Worm (Caenorhabditis elegans) whole organism, L4 larva: ENCODE results near the gene D1054.1.

Experiments used
- daf-16 ChIP-seq, 3 experiments: sonication (generic microtip); optimal IDR thresholded peaks; 2 replicates each; lab custom pipeline; 2016 to 2017; ENCODE audit warnings: missing genetic modification characterization in 3 of 3, missing genetic modification reagents in 3 of 3, mild to moderate bottlenecking in 2 of 3, missing compliant biosample characterization in 2 of 3, missing biosample characterization in 1 of 3, moderate library complexity in 1 of 3
- fkh-10 ChIP-seq: fragments of 150-350 bp; optimal IDR thresholded peaks from 2 replicates; lab custom pipeline; 2014; ENCODE audit warnings: missing biosample characterization, missing genetic modification reagents, missing genetic modification characterization
- nhr-11 ChIP-seq: fragments of 150-350 bp; optimal IDR thresholded peaks from 2 replicates; lab custom pipeline; 2014; ENCODE audit warnings: missing biosample characterization, missing genetic modification characterization
- nhr-48 ChIP-seq: sonication (generic microtip); optimal IDR thresholded peaks from 2 replicates; lab custom pipeline; 2016; ENCODE audit warnings: mild to moderate bottlenecking, missing genetic modification characterization, missing compliant biosample characterization
- unc-62 ChIP-seq, 3 experiments: fragments of 150-350 bp in 1 of 3; sonication (generic microtip); optimal IDR thresholded peaks in 2 of 3; peaks in 1 of 3; 1 replicate in 1 of 3; 2 replicates in 2 of 3; lab custom pipeline; 2014 to 2017; ENCODE audit warnings: missing biosample characterization in 3 of 3, missing genetic modification characterization in 3 of 3, missing genetic modification reagents in 3 of 3, missing genotype in 1 of 3

DNA sequence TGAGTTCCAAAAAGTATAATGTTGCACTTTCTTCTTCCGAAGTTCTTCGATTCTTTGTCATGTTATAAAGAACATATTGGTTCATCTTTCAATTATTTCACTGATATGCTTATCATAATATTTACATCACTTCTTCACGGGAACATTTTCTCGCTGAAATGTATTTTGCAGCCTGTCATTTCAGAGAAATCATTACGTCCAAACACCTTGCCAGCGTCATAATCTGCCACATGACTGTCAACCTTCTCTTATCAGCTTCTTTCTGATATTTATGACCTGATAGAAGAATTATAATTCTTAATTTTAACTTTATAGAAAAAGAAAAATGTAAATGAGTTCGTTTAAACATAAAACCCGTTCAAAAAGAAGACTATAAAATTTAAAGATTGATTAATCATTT lies 32.0 kb upstream of the D1054.1 start:
- TF ChIP-seq daf-16 (GFP tag; optimal IDR thresholded peaks at IDR 0.05; lab: Kevin White, UChicago) (peak in 1 of 2 experiments; percentile 77), daf-16 (tag; optimal IDR thresholded peaks at IDR 0.05; lab: Kevin White, UChicago) (peak; percentile 93), nhr-11 (tag; lab: Kevin White, UChicago) (no peak), fkh-10 (GFP tag; lab: Kevin White, UChicago) (no peak), nhr-48 (tag; lab: Kevin White, UChicago) (peak; percentile 83), unc-62 (GFP tag; optimal IDR thresholded peaks at IDR 0.05 in 1 of 2; lab: Kevin White, UChicago) (no peak), unc-62 (tag; optimal IDR thresholded peaks at IDR 0.05; lab: Kevin White, UChicago) (no peak)
